Worm (Caenorhabditis elegans) whole organism, L2 larva: Measurements from ENCODE around the gene col-69.

Experiments
- F13H6.1 ChIP-seq: sonication (generic microtip); optimal IDR thresholded peaks from 2 replicates; lab custom pipeline; 2016; ENCODE audit warnings: missing genetic modification characterization, missing compliant biosample characterization
- Y55F3AM.14 ChIP-seq: fragments of 200-800 bp; sonication (Bioruptor generic); optimal IDR thresholded peaks from 2 replicates; lab custom pipeline; 2018; ENCODE audit warnings: mild to moderate bottlenecking, missing genetic modification characterization, missing compliant biosample characterization
- ama-1 ChIP-seq: fragments of 150-350 bp; optimal IDR thresholded peaks from 2 replicates; lab custom pipeline; 2018; ENCODE audit warnings: inconsistent platforms
- dmd-4 ChIP-seq: sonication (generic microtip); optimal IDR thresholded peaks from 2 replicates; lab custom pipeline; 2017; ENCODE audit warnings: missing biosample characterization, missing genetic modification characterization
- elt-3 ChIP-seq: sonication (generic microtip); optimal IDR thresholded peaks from 2 replicates; lab custom pipeline; 2017; ENCODE audit warnings: missing biosample characterization, missing genetic modification characterization
- lin-13 ChIP-seq: fragments of 150-350 bp; optimal IDR thresholded peaks from 2 replicates; lab custom pipeline; 2014; ENCODE audit warnings: missing biosample characterization, missing genetic modification reagents, missing genetic modification characterization
- nhr-11 ChIP-seq: fragments of 150-350 bp; optimal IDR thresholded peaks from 2 replicates; lab custom pipeline; 2014; ENCODE audit warnings: missing biosample characterization, missing genetic modification characterization
- nhr-12 ChIP-seq: fragments of 150-350 bp; optimal IDR thresholded peaks from 2 replicates; lab custom pipeline; 2014; ENCODE audit warnings: missing biosample characterization, missing genetic modification characterization
- nhr-25 ChIP-seq: fragments of 150-350 bp; sonication (generic microtip); optimal IDR thresholded peaks from 3 replicates; lab custom pipeline; 2014; ENCODE audit warnings: missing biosample characterization, missing genetic modification characterization
- nhr-77 ChIP-seq: fragments of 150-350 bp; optimal IDR thresholded peaks from 2 replicates; lab custom pipeline; 2014; ENCODE audit warnings: missing biosample characterization, missing genetic modification characterization
- skn-1 ChIP-seq: sonication (generic microtip); optimal IDR thresholded peaks from 2 replicates; lab custom pipeline; 2017; ENCODE audit warnings: missing biosample characterization, missing genetic modification characterization
- snpc-4 ChIP-seq: fragments of 150-350 bp; optimal IDR thresholded peaks from 2 replicates; lab custom pipeline; 2014; ENCODE audit warnings: missing biosample characterization, missing genetic modification characterization
- unc-55 ChIP-seq: fragments of 150-350 bp; sonication (generic microtip); optimal IDR thresholded peaks from 3 replicates; lab custom pipeline; 2014; ENCODE audit warnings: missing biosample characterization, missing genetic modification reagents, missing genetic modification characterization

- TF ChIP-seq nhr-11 (tag; lab: Kevin White, UChicago): no peak
- TF ChIP-seq snpc-4: no peak
- TF ChIP-seq ama-1 (lab: Kevin White, UChicago): no peak
- TF ChIP-seq nhr-25 (tag; lab: Kevin White, UChicago): no peak
- TF ChIP-seq lin-13: no peak
- TF ChIP-seq F13H6.1 (tag; lab: Kevin White, UChicago): no peak
- TF ChIP-seq Y55F3AM.14 (GFP tag; lab: Kevin White, UChicago): peak; percentile 12
- no peak for TF ChIP-seq nhr-77 (tag; lab: Kevin White, UChicago)
- TF ChIP-seq skn-1: no peak
- no peak for TF ChIP-seq unc-55
- no peak for TF ChIP-seq elt-3 (tag; lab: Kevin White, UChicago)
- TF ChIP-seq dmd-4 (tag; lab: Kevin White, UChicago): no peak
- TF ChIP-seq nhr-12: no peak
Measured at ce11 chrII:288705-289205, 16.8 kb downstream of the col-69 start, which contains the start of gene mrpl-41.
